Fruit fly (Drosophila melanogaster): ENCODE measurements around the gene verm.

The verm gene

DNA sequence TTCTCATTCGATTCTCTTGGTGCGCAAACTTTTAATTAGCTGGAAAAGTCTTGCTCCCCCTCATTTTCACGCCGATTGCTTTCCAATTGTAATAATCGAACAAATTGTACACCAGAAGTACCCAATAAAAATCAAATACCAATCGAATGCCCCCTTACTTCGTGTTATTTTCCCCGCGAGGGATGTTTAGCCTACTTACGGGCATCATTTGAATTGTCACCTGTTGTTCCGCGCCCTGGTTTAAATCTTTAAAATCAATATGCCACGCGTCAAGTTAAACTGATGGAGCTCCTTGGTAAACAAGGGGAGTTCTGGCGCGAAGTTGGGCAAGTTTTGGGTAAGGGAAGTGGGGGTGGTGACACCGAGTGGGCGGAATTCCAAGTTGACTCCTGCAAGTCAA, 48.8 kb downstream of the verm start (continued):
- TF ChIP-seq bbx (GFP tag; IDR thresholded peaks at IDR 0.05; ENCODE audit: partially characterized antibody) = 0 out of 2 replicates have a peak, but pooled peaks have one; percentile 37
- TF ChIP-seq onecut (GFP tag; IDR thresholded peaks at IDR 0.05) = peak; percentile 33
- TF ChIP-seq CG13123 (GFP tag; optimal IDR thresholded peaks at IDR 0.05) = no peak

DNA sequence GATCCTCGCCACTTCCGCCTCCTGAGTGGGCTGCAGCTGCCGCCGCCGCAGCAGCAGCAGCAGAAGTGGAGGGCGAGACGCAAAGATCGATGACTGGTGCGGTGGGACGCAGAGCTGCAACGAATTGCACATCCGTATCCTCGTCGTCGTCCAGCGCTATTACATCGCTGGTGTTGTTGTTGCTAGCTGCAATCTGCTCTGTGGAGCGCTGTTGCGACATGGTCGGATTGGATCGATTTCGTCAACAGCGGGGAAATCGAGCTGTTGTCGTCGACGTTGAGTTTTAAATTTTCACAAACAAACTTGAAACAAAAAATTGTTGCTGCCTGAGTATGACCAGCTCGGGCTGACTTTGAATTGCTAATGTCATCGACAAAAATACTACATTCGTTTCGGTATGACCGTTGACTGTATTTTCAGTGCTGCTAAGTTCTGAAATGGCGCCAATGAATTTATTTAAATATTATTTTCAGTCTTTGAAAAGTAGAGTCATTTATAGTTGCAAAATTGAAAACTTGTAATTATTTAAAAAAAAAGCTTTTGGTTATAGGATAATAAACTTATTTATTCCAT, 52.5 kb downstream of the verm start, which contains the start of gene Rnf146:
Gene Rnf146 (minus strand): TSS at position 369 of the 573 bp plus-strand sequence.
- TF ChIP-seq Myb (GFP tag; optimal IDR thresholded peaks at IDR 0.05) (peak; percentile 64), B-H2 (GFP tag; optimal IDR thresholded peaks at IDR 0.05) (no peak), fd96Cb (tag; optimal IDR thresholded peaks at IDR 0.05) (no peak), C15 (GFP tag; IDR thresholded peaks at IDR 0.05) (no peak), Hsf (GFP tag; optimal IDR thresholded peaks at IDR 0.05) (no peak), scrt (GFP tag; optimal IDR thresholded peaks at IDR 0.05) (peak; percentile 59), hbn (GFP tag; IDR thresholded peaks at IDR 0.05; ENCODE audit: partially characterized antibody) (no peak), Opbp (GFP tag; IDR thresholded peaks at IDR 0.05; ENCODE audit: partially characterized antibody) (no peak), Meics (GFP tag; optimal IDR thresholded peaks at IDR 0.05) (no peak), Dbx (GFP tag; IDR thresholded peaks at IDR 0.05) (0 out of 3 replicates have a peak, but pooled peaks have one; percentile 15), gce (GFP tag; IDR thresholded peaks at IDR 0.05) (no peak), vvl (GFP tag; IDR thresholded peaks at IDR 0.05) (peak; percentile 61; the same call in 1 of the 2 replicates), dimm (GFP tag; IDR thresholded peaks at IDR 0.05) (no peak), chif (GFP tag; optimal IDR thresholded peaks at IDR 0.05) (no peak), HmgZ (tag; optimal IDR thresholded peaks at IDR 0.05) (peak; percentile 8), twi (tag; optimal IDR thresholded peaks at IDR 0.05) (no peak), PHDP (tag; optimal IDR thresholded peaks at IDR 0.05) (peak; percentile 13), CG10321 (GFP tag; IDR thresholded peaks at IDR 0.05) (no peak), CG2712 (tag; optimal IDR thresholded peaks at IDR 0.05) (peak; percentile 6), Lhr (GFP tag; optimal IDR thresholded peaks at IDR 0.05) (peak; percentile 24), CG15073 (GFP tag; optimal IDR thresholded peaks at IDR 0.05) (no peak), Hr78 (GFP tag; optimal IDR thresholded peaks at IDR 0.05) (no peak), NfI (GFP tag; optimal IDR thresholded peaks at IDR 0.05) (no peak), lbe (GFP tag; optimal IDR thresholded peaks at IDR 0.05) (peak; percentile 24), gfzf (GFP tag; optimal IDR thresholded peaks at IDR 0.05) (peak; percentile 86), mam (GFP tag; optimal IDR thresholded peaks at IDR 0.05) (no peak), mld (GFP tag; IDR thresholded peaks at IDR 0.05; ENCODE audit: partially characterized antibody) (no peak), Sry-β (GFP tag; optimal IDR thresholded peaks at IDR 0.05) (no peak), CG2116 (GFP tag; optimal IDR thresholded peaks at IDR 0.05) (peak; percentile 37), CG34224 (GFP tag; IDR thresholded peaks at IDR 0.05; ENCODE audit: partially characterized antibody) (peak; percentile 34; the same call in 1 of the 3 replicates), CoRest (tag; optimal IDR thresholded peaks at IDR 0.05) (peak; percentile 18), pros (GFP tag; optimal IDR thresholded peaks at IDR 0.05) (no peak), Dp (GFP tag; optimal IDR thresholded peaks at IDR 0.05) (peak; percentile 94), jigr1 (GFP tag; IDR thresholded peaks at IDR 0.05) (no peak), croc (GFP tag; conservative IDR thresholded peaks at IDR 0.05) (no peak), CG8944 (GFP tag; optimal IDR thresholded peaks at IDR 0.05) (no peak), bcd (GFP tag; optimal IDR thresholded peaks at IDR 0.05) (no peak), Vsx1 (GFP tag; optimal IDR thresholded peaks at IDR 0.05) (no peak), ato (GFP tag; IDR thresholded peaks at IDR 0.05; ENCODE audit: partially characterized antibody) (no peak), sqz (GFP tag; optimal IDR thresholded peaks at IDR 0.05) (no peak), lilli (GFP tag; optimal IDR thresholded peaks at IDR 0.05) (no peak), ci (GFP tag; IDR thresholded peaks at IDR 0.05) (peak; percentile 25; the same call in 1 of the 3 replicates), sisA (GFP tag; IDR thresholded peaks at IDR 0.05) (no peak), en (GFP tag; optimal IDR thresholded peaks at IDR 0.05) (no peak), Sox102F (GFP tag; optimal IDR thresholded peaks at IDR 0.05) (no peak)

Measured in whole organism, embryonic.